Worm (Caenorhabditis elegans) whole organism, L3 larva: Measurements from ENCODE around the gene F55C9.5.

Source experiments
- ama-1 ChIP-seq: fragments of 150-350 bp; optimal IDR thresholded peaks from 2 replicates; lab custom pipeline; 2018
- ceh-28 ChIP-seq: fragments of 150-350 bp; optimal IDR thresholded peaks from 2 replicates; lab custom pipeline; 2014; ENCODE audit warnings: missing biosample characterization, missing genetic modification reagents, missing genetic modification characterization
- fkh-10 ChIP-seq: sonication (generic microtip); optimal IDR thresholded peaks from 2 replicates; lab custom pipeline; 2017; ENCODE audit warnings: missing biosample characterization, missing genetic modification reagents, missing genetic modification characterization
- lin-39 ChIP-seq: fragments of 150-350 bp; optimal IDR thresholded peaks from 2 replicates; lab custom pipeline; 2018; ENCODE audit warnings: missing biosample characterization, missing genetic modification reagents, missing genetic modification characterization
- mdl-1 ChIP-seq: fragments of 150-350 bp; optimal IDR thresholded peaks from 2 replicates; lab custom pipeline; 2014; ENCODE audit warnings: missing biosample characterization, missing genetic modification characterization
- nfya-1 ChIP-seq: sonication (generic microtip); optimal IDR thresholded peaks from 2 replicates; lab custom pipeline; 2017; ENCODE audit warnings: missing genetic modification characterization, mild to moderate bottlenecking, missing compliant biosample characterization, antibody characterized with exemption, moderate library complexity; ENCODE audit not compliant: insufficient read depth
- nhr-25 ChIP-seq: sonication (generic microtip); optimal IDR thresholded peaks from 2 replicates; lab custom pipeline; 2017; ENCODE audit warnings: missing biosample characterization, missing genetic modification characterization
- nhr-77 ChIP-seq: fragments of 150-350 bp; optimal IDR thresholded peaks from 2 replicates; lab custom pipeline; 2014; ENCODE audit warnings: missing biosample characterization, missing genetic modification characterization
- pha-4 ChIP-seq: fragments of 150-350 bp; optimal IDR thresholded peaks from 2 replicates; lab custom pipeline; 2014; ENCODE audit warnings: missing biosample characterization, missing genetic modification reagents, missing genetic modification characterization
- pqm-1 ChIP-seq: fragments of 150-350 bp; optimal IDR thresholded peaks from 2 replicates; lab custom pipeline; 2017; ENCODE audit warnings: missing biosample characterization, missing genetic modification characterization, inconsistent platforms
- unc-62 ChIP-seq: fragments of 150-350 bp; sonication (generic microtip); optimal IDR thresholded peaks from 4 replicates; lab custom pipeline; 2014; ENCODE audit warnings: missing biosample characterization, missing genetic modification reagents, missing genetic modification characterization
- zag-1 ChIP-seq: fragments of 150-350 bp; optimal IDR thresholded peaks from 2 replicates; lab custom pipeline; 2014; ENCODE audit warnings: missing biosample characterization, missing genetic modification characterization

DNA sequence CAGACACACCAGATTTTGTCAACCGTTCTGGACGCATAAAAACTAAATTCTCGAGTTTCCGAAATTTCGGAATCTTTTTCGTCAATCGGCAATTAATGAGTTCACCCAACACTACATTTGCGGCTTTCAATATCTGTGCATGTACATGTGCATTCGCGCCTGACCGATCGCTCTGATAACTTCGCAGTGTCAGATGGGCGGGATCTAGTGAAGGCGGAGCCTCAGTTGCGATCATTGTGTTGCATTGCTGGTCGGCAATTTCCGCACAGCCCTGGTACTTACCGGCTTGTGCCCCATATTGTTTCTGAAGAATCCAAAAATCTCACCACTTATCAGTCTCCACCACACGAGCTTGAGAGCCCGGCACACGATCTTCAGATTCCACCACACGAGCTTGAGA, 32.2 kb downstream of the F55C9.5 start:
- TF ChIP-seq mdl-1 = no peak
- no peak for TF ChIP-seq lin-39 (tag; lab: Kevin White, UChicago)
- no peak for TF ChIP-seq nhr-25 (tag; lab: Kevin White, UChicago)
- TF ChIP-seq ama-1 (lab: Kevin White, UChicago) = no peak
- TF ChIP-seq nhr-77 = no peak
- TF ChIP-seq pqm-1 (tag; lab: Kevin White, UChicago) = no peak
- no peak for TF ChIP-seq zag-1 (tag; lab: Kevin White, UChicago)
- no peak for TF ChIP-seq unc-62 (GFP tag; lab: Kevin White, UChicago)
- TF ChIP-seq pha-4 (tag; lab: Kevin White, UChicago) = no peak
- TF ChIP-seq nfya-1 (tag; lab: Kevin White, UChicago) = no peak
- TF ChIP-seq ceh-28 = no peak
- TF ChIP-seq fkh-10 (GFP tag; lab: Kevin White, UChicago) = no peak
